Worm (Caenorhabditis elegans): ENCODE data around the gene F11C1.10.

Gene F11C1.10

DNA sequence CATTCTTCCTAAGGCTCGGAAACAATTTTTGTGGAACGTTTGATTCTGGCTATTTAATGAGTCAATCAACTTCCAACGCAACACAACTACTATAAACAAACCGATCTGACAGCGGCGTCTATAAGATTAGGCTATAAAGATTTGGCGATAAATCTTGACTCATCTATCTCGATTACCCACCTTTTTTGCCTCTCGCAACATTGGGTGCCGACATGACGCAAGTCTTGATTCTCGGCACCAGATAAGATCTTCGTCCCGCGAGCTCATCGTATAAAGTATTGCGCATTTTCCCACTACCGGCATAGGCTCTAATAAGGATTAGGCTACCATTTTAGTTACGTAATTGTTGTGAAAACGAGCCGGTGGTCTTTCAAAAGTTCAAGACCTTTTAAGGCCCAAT, 35.0 kb downstream of the F11C1.10 start:
- TF ChIP-seq hlh-17 (GFP tag; optimal IDR thresholded peaks at IDR 0.05; ENCODE audit: borderline replicate concordance) (no peak), unc-86 (tag; optimal IDR thresholded peaks at IDR 0.05) (no peak), pqm-1 (tag; optimal IDR thresholded peaks at IDR 0.05) (no peak), fos-1 (tag; optimal IDR thresholded peaks at IDR 0.05) (no peak), ceh-8 (GFP tag; optimal IDR thresholded peaks at IDR 0.05) (no peak), lin-14 (GFP tag; optimal IDR thresholded peaks at IDR 0.05) (peak; percentile 12), alr-1 (tag; optimal IDR thresholded peaks at IDR 0.05; ENCODE audit: borderline replicate concordance) (no peak), isw-1 (GFP tag; IDR thresholded peaks at IDR 0.05) (no peak), nhr-20 (tag; optimal IDR thresholded peaks at IDR 0.05) (no peak), pax-3 (tag; optimal IDR thresholded peaks at IDR 0.05) (no peak), aly-2 (tag; optimal IDR thresholded peaks at IDR 0.05) (no peak), nhr-85 (tag) (peak; percentile 77)

DNA sequence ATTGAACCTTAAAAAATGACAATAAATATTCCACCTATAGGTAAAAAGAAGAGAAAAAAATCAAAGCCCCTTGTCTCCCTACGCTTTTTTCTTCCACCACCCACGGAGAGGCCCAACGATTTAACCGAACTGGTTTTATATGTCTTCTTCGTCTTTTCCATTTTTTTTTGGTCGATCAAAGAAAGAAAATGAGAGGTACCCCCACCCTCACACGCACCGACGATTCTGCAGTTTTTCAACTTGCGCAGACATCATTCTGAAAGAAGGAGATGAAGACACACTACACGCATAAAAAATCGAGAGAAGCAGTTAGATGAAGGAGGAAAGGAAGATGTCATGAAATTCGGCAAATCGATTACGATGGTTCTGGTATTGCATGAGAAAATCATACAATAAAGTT, 37.5 kb downstream of the F11C1.10 start:
- peak in 2 of 6 experiments; percentile 8 to 67 for TF ChIP-seq elt-3 (tag; optimal IDR thresholded peaks at IDR 0.05)
- peak; percentile 57 for TF ChIP-seq snu-23 (GFP tag; optimal IDR thresholded peaks at IDR 0.05)
- TF ChIP-seq mep-1 (tag; optimal IDR thresholded peaks at IDR 0.05), result peak; percentile 41
- TF ChIP-seq nhr-77 (tag; optimal IDR thresholded peaks at IDR 0.05), result no peak
- TF ChIP-seq blmp-1 (tag; optimal IDR thresholded peaks at IDR 0.05), result peak; percentile 75
- TF ChIP-seq alr-1 (tag; optimal IDR thresholded peaks at IDR 0.05; ENCODE audit: borderline replicate concordance), result no peak
- peak; percentile 58 for TF ChIP-seq grh-1 (GFP tag; IDR thresholded peaks at IDR 0.05)
- TF ChIP-seq nhr-19 (GFP tag; conservative IDR thresholded peaks at IDR 0.05), result 0 out of 2 replicates have a peak, but pooled peaks have one; percentile 11
- TF ChIP-seq aly-2 (tag; optimal IDR thresholded peaks at IDR 0.05), result no peak
- TF ChIP-seq lin-14 (GFP tag; optimal IDR thresholded peaks at IDR 0.05), result peak; percentile 63
- TF ChIP-seq jun-1 (tag; optimal IDR thresholded peaks at IDR 0.05), result no peak
- peak; percentile 86 for TF ChIP-seq nhr-85 (tag)
- peak in 1 of 2 experiments; percentile 20 for TF ChIP-seq lin-35 (GFP tag; optimal IDR thresholded peaks at IDR 0.05)
- peak; percentile 25 for TF ChIP-seq nhr-90 (tag; optimal IDR thresholded peaks at IDR 0.05; ENCODE audit: poor library complexity)
- peak in 1 of 2 experiments; percentile 21 for TF ChIP-seq lsy-2 (tag; optimal IDR thresholded peaks at IDR 0.05)
- TF ChIP-seq nhr-71 (tag; optimal IDR thresholded peaks at IDR 0.05), result peak; percentile 25
- TF ChIP-seq nhr-20 (tag; optimal IDR thresholded peaks at IDR 0.05), result peak; percentile 49

- TF ChIP-seq mep-1 (tag; optimal IDR thresholded peaks at IDR 0.05), result peak; percentile 12
- TF ChIP-seq lin-14 (GFP tag; optimal IDR thresholded peaks at IDR 0.05), result peak; percentile 14
- TF ChIP-seq nhr-85 (tag), result peak; percentile 72
- TF ChIP-seq sup-37 (GFP tag; optimal IDR thresholded peaks at IDR 0.05), result no peak
- no peak for TF ChIP-seq lin-39 (tag; optimal IDR thresholded peaks at IDR 0.05)
- peak; percentile 37 for TF ChIP-seq blmp-1 (tag; optimal IDR thresholded peaks at IDR 0.05)
Observed at ce11 chrX:13016290-13016689, 39.4 kb downstream of the F11C1.10 start.

DNA sequence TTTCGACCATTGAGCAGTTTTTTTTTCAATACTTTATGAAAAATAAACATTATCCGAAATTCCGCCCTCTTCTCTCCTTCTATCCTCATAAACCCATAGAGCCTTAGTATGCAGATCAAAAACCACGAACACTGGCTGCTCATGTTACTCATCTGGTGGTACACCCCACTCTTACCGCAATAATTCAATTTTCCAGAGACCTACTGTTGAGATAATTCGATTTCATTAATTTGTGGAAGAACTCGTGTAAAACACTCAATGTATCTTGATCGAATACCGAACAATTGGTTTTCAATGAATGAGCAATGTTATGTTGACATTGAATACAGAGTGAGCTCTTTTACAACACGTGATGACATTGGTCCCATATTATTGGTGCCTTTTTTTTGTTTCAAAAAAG, 44.6 kb downstream of the F11C1.10 start:
- TF ChIP-seq lin-14 (GFP tag; optimal IDR thresholded peaks at IDR 0.05) (peak; percentile 3), aha-1 (tag; optimal IDR thresholded peaks at IDR 0.05) (no peak), swsn-7 (tag; optimal IDR thresholded peaks at IDR 0.05) (no peak)

Data from whole organism, L1 larva.